Fruit fly (Drosophila melanogaster) whole organism, embryonic: ENCODE results near the gene QIL1.
A peak's percentile ranks its signal among the peaks of the same experiment; 100 is the strongest.

Experiments used
- Bdp1 ChIP-seq: fragments of 200-800 bp; sonication (Bioruptor generic); optimal IDR thresholded peaks from 3 replicates; lab custom pipeline; 2016; ENCODE audit warnings: missing biosample characterization, missing genetic modification characterization
- CG12219 ChIP-seq: fragments of 200-800 bp; sonication (Bioruptor generic); optimal IDR thresholded peaks from 3 replicates; lab custom pipeline; 2018; ENCODE audit warnings: missing biosample characterization, mild to moderate bottlenecking, missing genetic modification characterization
- CG12391 ChIP-seq: fragments of 200-800 bp; sonication (Bioruptor generic); optimal IDR thresholded peaks from 3 replicates; lab custom pipeline; 2018; ENCODE audit warnings: missing biosample characterization, mild to moderate bottlenecking, missing genetic modification characterization, moderate library complexity
- CG12942 ChIP-seq: fragments of 200-800 bp; sonication (Bioruptor generic); optimal IDR thresholded peaks from 3 replicates; lab custom pipeline; 2016; ENCODE audit warnings: missing biosample characterization, missing genetic modification characterization
- CG17359 ChIP-seq: fragments of 200-800 bp; sonication (Bioruptor generic); optimal IDR thresholded peaks from 3 replicates; lab custom pipeline; 2018; ENCODE audit warnings: missing biosample characterization, mild to moderate bottlenecking, missing genetic modification characterization, moderate library complexity
- CG18262 ChIP-seq: fragments of 200-800 bp; optimal IDR thresholded peaks from 3 replicates; lab custom pipeline; 2019; ENCODE audit warnings: missing biosample characterization, mild to moderate bottlenecking, missing genetic modification characterization, moderate library complexity
- CG2120 ChIP-seq: fragments of 200-800 bp; sonication (Bioruptor generic); optimal IDR thresholded peaks from 3 replicates; lab custom pipeline; 2016; ENCODE audit warnings: missing biosample characterization, missing genetic modification characterization
- CG2678 ChIP-seq: fragments of 200-800 bp; sonication (Bioruptor generic); optimal IDR thresholded peaks from 3 replicates; lab custom pipeline; 2019; ENCODE audit warnings: missing biosample characterization, mild to moderate bottlenecking, missing genetic modification characterization, moderate library complexity
- CG2875 ChIP-seq: fragments of 200-800 bp; sonication (Bioruptor generic); optimal IDR thresholded peaks from 2 replicates; lab custom pipeline; 2017; ENCODE audit warnings: missing biosample characterization, mild to moderate bottlenecking, missing genetic modification characterization, missing genetic modification reagents
- CG4730 ChIP-seq: fragments of 200-800 bp; sonication (Bioruptor generic); IDR thresholded peaks from 2 replicates; pipeline ENCODE4 v1.3.6; 2022; ENCODE audit warnings: missing biosample characterization, missing genetic modification characterization
- CG7963 ChIP-seq: fragments of 200-800 bp; sonication (Bioruptor generic); IDR thresholded peaks from 3 replicates; pipeline ENCODE4 v1.3.6; 2022; ENCODE audit warnings: missing biosample characterization, missing genetic modification characterization; ENCODE audit not compliant: partially characterized antibody
- CG8388 ChIP-seq: fragments of 200-800 bp; sonication (Bioruptor generic); optimal IDR thresholded peaks from 2 replicates; lab custom pipeline; 2019; ENCODE audit warnings: missing biosample characterization, mild to moderate bottlenecking, missing genetic modification characterization, moderate library complexity
- Dbx ChIP-seq: fragments of 200-800 bp; sonication (Bioruptor generic); IDR thresholded peaks from 3 replicates; pipeline ENCODE4 v1.3.6; 2022; ENCODE audit warnings: missing biosample characterization, missing genetic modification characterization
- Dll ChIP-seq: fragments of 200-800 bp; sonication (Bioruptor generic); IDR thresholded peaks from 4 replicates; pipeline ENCODE4 v1.3.6; 2022; ENCODE audit warnings: missing biosample characterization, missing genetic modification characterization; ENCODE audit not compliant: partially characterized antibody
- Dp ChIP-seq: fragments of 200-800 bp; sonication (Bioruptor generic); optimal IDR thresholded peaks from 2 replicates; lab custom pipeline; 2018; ENCODE audit warnings: missing biosample characterization, mild to moderate bottlenecking, missing genetic modification characterization, moderate library complexity
- Drgx ChIP-seq: fragments of 200-800 bp; sonication (Bioruptor generic); IDR thresholded peaks from 2 replicates; pipeline ENCODE4 v1.3.6; 2022; ENCODE audit warnings: missing biosample characterization, missing genetic modification characterization
- Eip74EF ChIP-seq, 2 experiments: fragments of 200-800 bp in 1 of 2; fragments of >200 bp in 1 of 2; sonication (Bioruptor generic) in 1 of 2; optimal IDR thresholded peaks; 2 replicates each; lab custom pipeline; 2017 to 2019; ENCODE audit warnings: missing biosample characterization in 2 of 2, missing genetic modification characterization in 2 of 2, mild to moderate bottlenecking in 1 of 2, moderate library complexity in 1 of 2
- Hr3 ChIP-seq: fragments of 200-800 bp; sonication (Bioruptor generic); optimal IDR thresholded peaks from 3 replicates; lab custom pipeline; 2016; ENCODE audit warnings: missing biosample characterization, missing genetic modification characterization
- Hr78 ChIP-seq, 2 experiments: fragments of 200-800 bp in 1 of 2; fragments of >200 bp in 1 of 2; sonication (Bioruptor generic) in 1 of 2; optimal IDR thresholded peaks; 2 replicates each; lab custom pipeline; 2017 to 2019; ENCODE audit warnings: missing biosample characterization in 2 of 2, missing genetic modification characterization in 2 of 2, mild to moderate bottlenecking in 1 of 2, moderate library complexity in 1 of 2
- Hsf ChIP-seq: fragments of 200-800 bp; sonication (Bioruptor generic); optimal IDR thresholded peaks from 3 replicates; lab custom pipeline; 2016; ENCODE audit warnings: missing biosample characterization, missing genetic modification characterization
- PHDP ChIP-seq: fragments of 200-800 bp; sonication (Bioruptor generic); optimal IDR thresholded peaks from 3 replicates; lab custom pipeline; 2018; ENCODE audit warnings: missing biosample characterization, mild to moderate bottlenecking, missing genetic modification characterization, moderate library complexity
- Pdp1 ChIP-seq, 2 experiments: fragments of 200-800 bp; sonication (Bioruptor generic); optimal IDR thresholded peaks; 3 replicates each; lab custom pipeline; 2016; ENCODE audit warnings: missing biosample characterization in 2 of 2, missing genetic modification characterization in 2 of 2, mild to moderate bottlenecking in 1 of 2, moderate library complexity in 1 of 2
- Sox102F ChIP-seq: fragments of 200-800 bp; sonication (Bioruptor generic); optimal IDR thresholded peaks from 2 replicates; lab custom pipeline; 2018; ENCODE audit warnings: missing biosample characterization, mild to moderate bottlenecking, missing genetic modification characterization, moderate library complexity
- Vsx1 ChIP-seq: fragments of 200-800 bp; sonication (Bioruptor generic); optimal IDR thresholded peaks from 2 replicates; lab custom pipeline; 2017; ENCODE audit warnings: missing biosample characterization, mild to moderate bottlenecking, missing genetic modification characterization, missing genetic modification reagents
- Xrp1 ChIP-seq: fragments of 200-800 bp; sonication (Bioruptor generic); IDR thresholded peaks from 2 replicates; pipeline ENCODE4 v1.3.6; 2022; ENCODE audit warnings: missing biosample characterization, missing genetic modification characterization
- az2 ChIP-seq: fragments of 200-800 bp; sonication (Bioruptor generic); optimal IDR thresholded peaks from 3 replicates; lab custom pipeline; 2016; ENCODE audit warnings: missing biosample characterization, missing genetic modification characterization
- bsh ChIP-seq, 2 experiments: fragments of 200-800 bp; sonication (Bioruptor generic); optimal IDR thresholded peaks; 2 replicates each; lab custom pipeline; 2017 to 2018; ENCODE audit warnings: mild to moderate bottlenecking in 2 of 2, missing biosample characterization in 2 of 2, missing genetic modification characterization in 2 of 2, moderate library complexity in 1 of 2
- corto ChIP-seq: fragments of 200-800 bp; sonication (Bioruptor generic); optimal IDR thresholded peaks from 2 replicates; lab custom pipeline; 2016; ENCODE audit warnings: missing biosample characterization, mild to moderate bottlenecking, missing genetic modification characterization, moderate library complexity
- dimm ChIP-seq: fragments of 200-800 bp; sonication (Bioruptor generic); IDR thresholded peaks from 2 replicates; pipeline ENCODE4 v1.3.6; 2022; ENCODE audit warnings: missing biosample characterization, missing genetic modification characterization
- dmrt11E ChIP-seq: fragments of 200-800 bp; sonication (Bioruptor generic); optimal IDR thresholded peaks from 3 replicates; lab custom pipeline; 2018; ENCODE audit warnings: missing biosample characterization, mild to moderate bottlenecking, missing genetic modification characterization, moderate library complexity
- fd64A ChIP-seq: fragments of 200-800 bp; sonication (Bioruptor generic); optimal IDR thresholded peaks from 3 replicates; lab custom pipeline; 2018; ENCODE audit warnings: missing biosample characterization, mild to moderate bottlenecking, missing genetic modification characterization
- lbe ChIP-seq: fragments of 200-800 bp; sonication (Bioruptor generic); optimal IDR thresholded peaks from 2 replicates; lab custom pipeline; 2016; ENCODE audit warnings: missing biosample characterization, mild to moderate bottlenecking, missing genetic modification characterization
- pan ChIP-seq, 4 experiments: fragments of >200 bp in 3 of 4; fragments of 200-800 bp in 1 of 4; sonication (Bioruptor generic) in 1 of 4; optimal IDR thresholded peaks in 3 of 4; IDR thresholded peaks in 1 of 4; 2 replicates each; pipeline versions ENCODE4 v1.3.6 to Lab custom; 2017 to 2022; ENCODE audit warnings: missing biosample characterization in 2 of 4, missing genetic modification characterization in 2 of 4, mixed read lengths in 1 of 4
- pros ChIP-seq: fragments of 200-800 bp; sonication (Bioruptor generic); optimal IDR thresholded peaks from 3 replicates; lab custom pipeline; 2019; ENCODE audit warnings: missing biosample characterization, mild to moderate bottlenecking, missing genetic modification characterization, moderate library complexity
- schlank ChIP-seq: fragments of 200-800 bp; sonication (Bioruptor generic); optimal IDR thresholded peaks from 2 replicates; lab custom pipeline; 2018; ENCODE audit warnings: missing biosample characterization, mild to moderate bottlenecking, missing genetic modification characterization
- sens ChIP-seq: fragments of 200-800 bp; sonication (Bioruptor generic); peaks from one replicate; lab custom pipeline; 2016; ENCODE audit warnings: missing biosample characterization, missing genetic modification characterization
- slbo ChIP-seq: fragments of 200-800 bp; sonication (Bioruptor generic); IDR thresholded peaks from 2 replicates; pipeline ENCODE4 v1.3.6; 2022; ENCODE audit warnings: missing biosample characterization, missing genetic modification characterization
- so ChIP-seq: fragments of 200-800 bp; sonication (Bioruptor generic); IDR thresholded peaks from 3 replicates; pipeline ENCODE4 v1.3.6; 2022; ENCODE audit warnings: missing biosample characterization, missing genetic modification characterization
- stwl ChIP-seq: fragments of 200-800 bp; sonication (Bioruptor generic); optimal IDR thresholded peaks from 3 replicates; lab custom pipeline; 2018; ENCODE audit warnings: missing biosample characterization, mild to moderate bottlenecking, missing genetic modification characterization, moderate library complexity
- zfh1 ChIP-seq: fragments of 200-800 bp; sonication (Bioruptor generic); IDR thresholded peaks from 3 replicates; pipeline ENCODE4 v1.3.6; 2022; ENCODE audit warnings: missing biosample characterization, missing genetic modification characterization

The QIL1 gene

DNA sequence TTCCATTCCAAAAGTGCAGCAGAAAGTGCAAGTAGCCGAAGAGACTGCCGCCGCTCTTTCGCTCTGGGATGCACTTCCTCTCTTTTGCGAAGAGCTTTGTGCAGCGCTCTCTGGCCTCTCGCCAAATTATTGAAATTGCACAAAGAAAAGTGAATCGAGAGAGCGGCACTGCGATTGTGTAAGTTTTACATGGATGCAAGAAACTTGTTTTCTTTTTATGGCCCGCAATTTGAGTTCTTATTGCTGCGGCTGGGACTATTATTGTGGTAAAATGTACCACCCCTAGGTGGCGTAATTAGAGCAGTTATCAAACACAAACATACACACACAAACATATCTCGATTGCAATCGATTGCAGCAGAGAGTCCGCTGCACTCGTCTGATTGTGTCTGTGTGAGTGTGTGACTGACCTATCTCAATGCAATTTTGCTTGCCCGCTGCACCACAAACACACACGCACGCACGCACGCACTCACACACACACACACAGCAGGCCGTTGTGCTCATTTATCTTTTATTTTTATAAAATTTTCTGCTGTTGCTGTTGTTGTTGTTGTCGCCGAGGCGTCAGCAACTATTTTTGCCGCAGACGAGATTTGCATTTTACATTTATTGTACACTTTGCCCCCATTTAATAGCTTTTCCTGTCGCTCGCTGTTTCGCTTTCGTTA is 34.7 kb downstream of the QIL1 start (continued):
- peak; percentile 10 for TF ChIP-seq sens (GFP tag; lab: Kevin White, UChicago)
- TF ChIP-seq dmrt11E (tag; lab: Kevin White, UChicago) = no peak
- peak; percentile 38 for TF ChIP-seq Drgx (GFP tag; lab: Robert Waterston, UW)
- no peak for TF ChIP-seq CG7963
- TF ChIP-seq stwl = no peak
- TF ChIP-seq, all 482 proteins: peak for 11

dm6 chr3L:17502235-17502634 is 36.5 kb downstream of the QIL1 start:
- TF ChIP-seq dimm (GFP tag; lab: Robert Waterston, UW) = no peak
- TF ChIP-seq Hr78 (GFP tag; optimal IDR thresholded peaks at IDR 0.05; lab: Kevin White, UChicago) = no peak
- peak; percentile 77 for TF ChIP-seq lbe
- TF ChIP-seq corto (GFP tag; lab: Kevin White, UChicago) = peak; percentile 53
- peak; percentile 79 for TF ChIP-seq sens (GFP tag; lab: Kevin White, UChicago)
- no peak for TF ChIP-seq Vsx1 (GFP tag; lab: Kevin White, UChicago)
- peak; percentile 60 for TF ChIP-seq Drgx (GFP tag; lab: Robert Waterston, UW)
- TF ChIP-seq Sox102F (GFP tag; lab: Kevin White, UChicago) = peak; percentile 3
- TF ChIP-seq slbo (GFP tag; lab: Robert Waterston, UW) = peak; percentile 21; the same call in 1 of the 2 replicates
- TF ChIP-seq zfh1 = 0 out of 3 replicates have a peak, but pooled peaks have one; percentile 41
- TF ChIP-seq, all 482 proteins: peak for 7

DNA sequence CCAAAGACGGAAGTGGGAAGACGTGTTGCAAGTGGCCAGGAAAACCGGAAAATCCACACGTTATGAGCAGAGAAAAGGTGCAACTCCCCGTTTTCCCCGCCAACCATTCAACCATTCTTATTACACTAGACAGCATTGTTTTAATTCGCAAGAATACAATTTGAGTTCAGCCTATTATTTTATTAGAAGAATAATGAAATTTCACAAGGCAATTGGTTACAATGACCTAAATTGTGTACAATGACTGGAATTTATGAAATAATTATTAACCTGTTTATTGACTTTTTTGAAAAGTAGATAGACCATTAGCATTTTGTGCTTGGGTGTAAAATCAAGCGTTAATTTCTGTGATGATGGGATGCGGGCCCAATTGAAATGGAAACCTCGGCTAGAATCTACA is 38.8 kb downstream of the QIL1 start:
- TF ChIP-seq bsh (GFP tag; optimal IDR thresholded peaks at IDR 0.05; lab: Kevin White, UChicago) = peak in 1 of 2 experiments; percentile 44
- TF ChIP-seq Dll (GFP tag; lab: Robert Waterston, UW) = no peak
- peak; percentile 41; the same call in 1 of the 2 replicates for TF ChIP-seq Drgx (GFP tag; lab: Robert Waterston, UW)
- no peak for TF ChIP-seq pros

DNA sequence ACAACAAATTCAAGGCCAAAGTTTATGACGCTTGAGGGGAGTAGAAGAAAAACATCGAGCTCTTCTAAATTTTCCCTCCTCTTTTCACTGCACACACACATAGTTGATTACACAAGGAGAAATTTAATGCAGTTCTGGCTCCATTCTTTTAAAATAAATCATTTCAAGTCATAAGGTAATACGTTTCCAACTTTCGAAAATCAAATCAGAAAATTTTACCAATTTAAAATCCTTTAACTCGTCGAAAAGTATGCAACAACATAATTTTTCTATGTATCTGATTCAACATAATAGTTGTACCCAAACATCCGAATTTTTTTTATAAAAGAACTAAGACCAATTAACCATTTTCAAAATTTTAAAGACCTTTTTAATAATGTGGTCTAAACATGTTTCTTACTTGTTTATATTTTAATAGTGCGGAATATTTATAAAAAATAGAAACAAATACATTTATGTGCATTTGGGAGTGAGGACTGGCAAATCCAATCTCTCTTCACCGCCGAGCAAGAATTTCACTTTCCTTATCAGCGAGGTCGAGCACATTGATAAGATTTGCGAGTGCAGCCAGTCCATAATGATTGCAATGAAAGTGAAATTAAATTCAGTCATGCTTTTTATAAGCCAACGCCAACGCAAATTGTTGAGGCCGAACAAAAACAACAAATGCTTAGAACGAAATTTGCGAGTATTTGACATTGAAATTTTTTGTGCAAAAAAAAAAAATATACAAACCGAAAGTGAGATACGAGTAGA is 40.4 kb downstream of the QIL1 start:
- TF ChIP-seq Hsf (peak; percentile 11), CG12942 (GFP tag; lab: Kevin White, UChicago) (no peak), sens (GFP tag; lab: Kevin White, UChicago) (peak; percentile 67), fd64A (GFP tag; lab: Kevin White, UChicago) (no peak), CG2875 (GFP tag; lab: Kevin White, UChicago) (no peak), CG2120 (GFP tag; lab: Kevin White, UChicago) (peak; percentile 34), Hr3 (GFP tag; lab: Kevin White, UChicago) (peak; percentile 2), Drgx (GFP tag; lab: Robert Waterston, UW) (0 out of 2 replicates have a peak, but pooled peaks have one; percentile 14), Pdp1 (GFP tag; optimal IDR thresholded peaks at IDR 0.05; lab: Kevin White, UChicago) (no peak), Dbx (GFP tag; lab: Robert Waterston, UW) (no peak), bsh (GFP tag; optimal IDR thresholded peaks at IDR 0.05; lab: Kevin White, UChicago) (peak in 1 of 2 experiments; percentile 33), Eip74EF (GFP tag; optimal IDR thresholded peaks at IDR 0.05; lab: Kevin White, UChicago) (no peak), CG12391 (tag; lab: Kevin White, UChicago) (peak; percentile 23), CG12219 (GFP tag; lab: Kevin White, UChicago) (no peak), Bdp1 (no peak), az2 (GFP tag; lab: Kevin White, UChicago) (peak; percentile 5), schlank (tag; lab: Kevin White, UChicago) (no peak), pan (optimal IDR thresholded peaks at IDR 0.05; lab: Kevin White, UChicago) (no peak), pan (GFP tag; optimal IDR thresholded peaks at IDR 0.05 in 1 of 2, IDR thresholded peaks at IDR 0.05 in 1 of 2) (no peak), Dp (GFP tag; lab: Kevin White, UChicago) (no peak), so (GFP tag; lab: Robert Waterston, UW) (no peak), CG8388 (GFP tag; lab: Kevin White, UChicago) (no peak), PHDP (tag; lab: Kevin White, UChicago) (peak; percentile 37), CG2678 (tag; lab: Kevin White, UChicago) (no peak), CG17359 (peak; percentile 10), CG4730 (GFP tag; lab: Robert Waterston, UW) (no peak), Xrp1 (GFP tag; lab: Robert Waterston, UW) (peak; percentile 17; the same call in 1 of the 2 replicates), CG18262 (tag; lab: Kevin White, UChicago) (peak; percentile 16)
